Fruit fly (Drosophila melanogaster) whole organism, wandering third instar larva: ENCODE results near the gene CG42578.

Experiments used
- Dfd ChIP-seq: fragments of >200 bp; optimal IDR thresholded peaks from 2 replicates; lab custom pipeline; 2017; ENCODE audit warnings: missing biosample characterization, missing genetic modification characterization
- Hr78 ChIP-seq: fragments of >200 bp; optimal IDR thresholded peaks from 2 replicates; lab custom pipeline; 2017; ENCODE audit warnings: missing biosample characterization, missing genetic modification characterization
- Hr83 ChIP-seq: fragments of 200-300 bp; sonication (Bioruptor generic); optimal IDR thresholded peaks from 2 replicates; lab custom pipeline; 2016; ENCODE audit warnings: missing biosample characterization, mild to moderate bottlenecking, missing genetic modification characterization, moderate library complexity; ENCODE audit not compliant: poor library complexity, severe bottlenecking
- Myc ChIP-seq: fragments of >200 bp; optimal IDR thresholded peaks from 2 replicates; lab custom pipeline; 2017
- N ChIP-seq: fragments of >200 bp; optimal IDR thresholded peaks from 2 replicates; lab custom pipeline; 2018; ENCODE audit warnings: missing biosample characterization, missing external identifiers, missing genetic modification characterization
- jim ChIP-seq: fragments of 175-275, 200-325 bp; sonication (Bioruptor generic); optimal IDR thresholded peaks from 2 replicates; lab custom pipeline; 2016; ENCODE audit warnings: missing biosample characterization, mild to moderate bottlenecking, missing genetic modification characterization
- woc ChIP-seq: sonication (Bioruptor generic); optimal IDR thresholded peaks from 2 replicates; lab custom pipeline; 2016; ENCODE audit warnings: missing biosample characterization, mild to moderate bottlenecking, missing genetic modification characterization

- TF ChIP-seq Dfd (GFP tag; lab: Kevin White, UChicago), result no peak
- no peak for TF ChIP-seq Myc
- no peak for TF ChIP-seq woc (GFP tag; lab: Kevin White, UChicago)
- TF ChIP-seq Hr78 (GFP tag; lab: Kevin White, UChicago), result no peak
- no peak for TF ChIP-seq jim
- no peak for TF ChIP-seq Hr83 (GFP tag; lab: Kevin White, UChicago)
- no peak for TF ChIP-seq N (GFP tag; lab: Kevin White, UChicago)
Observed at dm6 chrX:20414099-20414498, 32.1 kb upstream of the CG42578 start, which contains the start of gene CG15458.
